Worm (Caenorhabditis elegans) whole organism, late embryonic: ENCODE data around the gene F28F9.3.

Experiments used
- F13H6.1 ChIP-seq: sonication (generic microtip); optimal IDR thresholded peaks from 2 replicates; lab custom pipeline; 2016; ENCODE audit warnings: missing genetic modification characterization, missing compliant biosample characterization
- ceh-18 ChIP-seq: sonication (generic microtip); optimal IDR thresholded peaks from 2 replicates; lab custom pipeline; 2016; ENCODE audit warnings: missing genetic modification characterization, missing compliant biosample characterization
- ceh-31 ChIP-seq: sonication (generic microtip); optimal IDR thresholded peaks from 2 replicates; lab custom pipeline; 2016; ENCODE audit warnings: missing genetic modification characterization, missing compliant biosample characterization
- elt-2 ChIP-seq: sonication (generic microtip); optimal IDR thresholded peaks from 2 replicates; lab custom pipeline; 2016; ENCODE audit warnings: missing genetic modification reagents, missing genetic modification characterization, missing compliant biosample characterization
- madf-2 ChIP-seq: sonication (generic microtip); optimal IDR thresholded peaks from 2 replicates; lab custom pipeline; 2017; ENCODE audit warnings: missing genetic modification characterization, missing compliant biosample characterization
- nfya-1 ChIP-seq: sonication (generic microtip); optimal IDR thresholded peaks from 2 replicates; lab custom pipeline; 2017; ENCODE audit warnings: missing genetic modification characterization, mild to moderate bottlenecking, missing compliant biosample characterization, antibody characterized with exemption, moderate library complexity

- no peak for TF ChIP-seq ceh-31 (tag; lab: Kevin White, UChicago)
- TF ChIP-seq ceh-18 (tag; lab: Kevin White, UChicago), result no peak
- TF ChIP-seq F13H6.1 (tag; lab: Kevin White, UChicago), result no peak
- TF ChIP-seq nfya-1, result no peak
- TF ChIP-seq elt-2, result no peak
- TF ChIP-seq madf-2 (tag; lab: Kevin White, UChicago), result no peak
These were observed 43.2 kb downstream of the F28F9.3 start for ce11 chrIV:3869875-3870274.
